Worm (Caenorhabditis elegans) whole organism, L4/young adult: ENCODE results near the gene mdt-1.2.

Source experiments
- W03F9.2 ChIP-seq: fragments of 150-350 bp; optimal IDR thresholded peaks from 2 replicates; lab custom pipeline; 2014; ENCODE audit warnings: missing biosample characterization, missing genetic modification characterization
- him-1 ChIP-seq: sonication (generic microtip); optimal IDR thresholded peaks from 2 replicates; lab custom pipeline; 2016; ENCODE audit warnings: missing genotype, missing genetic modification reagents, missing genetic modification characterization, missing compliant biosample characterization

ce11 chrX:17110555-17110954 lies 40.8 kb upstream of the mdt-1.2 start, which contains the start of gene lido-5:
- TF ChIP-seq him-1 (tag; lab: Kevin White, UChicago) (no peak), W03F9.2 (no peak)
